Worm (Caenorhabditis elegans) whole organism, early embryonic: ENCODE data around the gene gly-3.

Experiments
- B0310.2 ChIP-seq: sonication (generic microtip); optimal IDR thresholded peaks from 2 replicates; lab custom pipeline; 2016; ENCODE audit warnings: mild to moderate bottlenecking, missing genetic modification characterization, missing compliant biosample characterization
- F13C5.2 ChIP-seq: sonication (generic microtip); optimal IDR thresholded peaks from 2 replicates; lab custom pipeline; 2017; ENCODE audit warnings: mild to moderate bottlenecking, missing genetic modification characterization, inconsistent platforms, missing compliant biosample characterization
- aly-1 ChIP-seq: sonication (generic microtip); optimal IDR thresholded peaks from 2 replicates; lab custom pipeline; 2016; ENCODE audit warnings: missing genetic modification characterization, missing compliant biosample characterization
- ama-1 ChIP-seq: fragments of 150-350 bp; optimal IDR thresholded peaks from 2 replicates; lab custom pipeline; 2014
- ceh-13 ChIP-seq: fragments of 200-800 bp; sonication (Bioruptor generic); optimal IDR thresholded peaks from 2 replicates; lab custom pipeline; 2018; ENCODE audit warnings: mild to moderate bottlenecking, missing genetic modification characterization, missing compliant biosample characterization
- ceh-36 ChIP-seq: sonication (generic microtip); optimal IDR thresholded peaks from 2 replicates; lab custom pipeline; 2016; ENCODE audit warnings: missing genetic modification characterization, inconsistent platforms, missing compliant biosample characterization
- ets-7 ChIP-seq: sonication (generic microtip); optimal IDR thresholded peaks from 2 replicates; lab custom pipeline; 2016; ENCODE audit warnings: missing genotype, missing genetic modification characterization, missing compliant biosample characterization
- flt-1 ChIP-seq: fragments of 200-800 bp; sonication (Bioruptor generic); IDR thresholded peaks from 2 replicates; pipeline ENCODE4 v1.3.6; 2022; ENCODE audit warnings: missing genetic modification characterization, missing compliant biosample characterization
- hmbx-1 ChIP-seq: sonication (generic microtip); optimal IDR thresholded peaks from 2 replicates; lab custom pipeline; 2016; ENCODE audit warnings: mild to moderate bottlenecking, missing genetic modification characterization, missing compliant biosample characterization
- hmg-4 ChIP-seq: fragments of 200-800 bp; sonication (Bioruptor generic); optimal IDR thresholded peaks from 2 replicates; lab custom pipeline; 2018; ENCODE audit warnings: mild to moderate bottlenecking, missing genetic modification characterization, missing compliant biosample characterization
- hnd-1 ChIP-seq: sonication (generic microtip); optimal IDR thresholded peaks from 2 replicates; lab custom pipeline; 2016; ENCODE audit warnings: missing genetic modification characterization, missing compliant biosample characterization
- pes-1 ChIP-seq: fragments of 200-800 bp; sonication (Bioruptor generic); IDR thresholded peaks from 2 replicates; pipeline ENCODE4 v1.3.6; 2022; ENCODE audit warnings: missing genetic modification reagents, missing genetic modification characterization, missing compliant biosample characterization
- scrt-1 ChIP-seq: fragments of 200-800 bp; sonication (Bioruptor generic); IDR thresholded peaks from 2 replicates; pipeline ENCODE4 v1.3.6; 2022; ENCODE audit warnings: missing genetic modification characterization, missing compliant biosample characterization
- sea-1 ChIP-seq: fragments of 200-800 bp; sonication (Bioruptor generic); conservative IDR thresholded peaks from 2 replicates; pipeline ENCODE4 v1.3.6; 2022; ENCODE audit warnings: missing genetic modification characterization, missing compliant biosample characterization
- tbx-11 ChIP-seq: fragments of 200-800 bp; sonication (Bioruptor generic); IDR thresholded peaks from 2 replicates; pipeline ENCODE4 v1.3.6; 2022; ENCODE audit warnings: missing genetic modification characterization, missing compliant biosample characterization
- tbx-37 ChIP-seq: fragments of 200-800 bp; sonication (Bioruptor generic); conservative IDR thresholded peaks from 2 replicates; pipeline ENCODE4 v1.3.6; 2022; ENCODE audit warnings: missing genetic modification reagents, missing genetic modification characterization, missing compliant biosample characterization
- tra-4 ChIP-seq: sonication (generic microtip); optimal IDR thresholded peaks from 2 replicates; lab custom pipeline; 2017; ENCODE audit warnings: missing genetic modification characterization, missing compliant biosample characterization

Gene gly-3

ce11 chrIII:7913488-7913887 is 4.1 kb downstream of the gly-3 start, which contains the start of gene ZK688.12:
Gene ZK688.12 (minus strand): TSS chrIII:7913588.
- TF ChIP-seq F13C5.2 (tag; lab: Kevin White, UChicago) = no peak
- TF ChIP-seq pes-1 (GFP tag; lab: Robert Waterston, UW) = no peak
- TF ChIP-seq tbx-37 (GFP tag; lab: Robert Waterston, UW) = no peak
- TF ChIP-seq ceh-36 = no peak
- no peak for TF ChIP-seq tra-4
- TF ChIP-seq aly-1 (tag; lab: Kevin White, UChicago) = no peak
- TF ChIP-seq ceh-13 (GFP tag; lab: Kevin White, UChicago) = no peak
- TF ChIP-seq scrt-1 (GFP tag; lab: Robert Waterston, UW) = no peak
- TF ChIP-seq hnd-1 = no peak
- no peak for TF ChIP-seq sea-1 (GFP tag; lab: Robert Waterston, UW)
- TF ChIP-seq B0310.2 (tag; lab: Kevin White, UChicago) = no peak
- TF ChIP-seq ets-7 (tag; lab: Kevin White, UChicago) = no peak
- TF ChIP-seq tbx-11 (GFP tag; lab: Robert Waterston, UW) = no peak
- no peak for TF ChIP-seq flt-1
- no peak for TF ChIP-seq hmbx-1 (tag; lab: Kevin White, UChicago)
- no peak for TF ChIP-seq hmg-4 (GFP tag; lab: Kevin White, UChicago)
- no peak for TF ChIP-seq ama-1 (lab: Kevin White, UChicago)

ce11 chrIII:7911621-7912020 is 5.9 kb downstream of the gly-3 start, which contains the start of gene ZK688.7:
Gene ZK688.7 (minus strand): TSS chrIII:7911634.
- TF ChIP-seq ceh-13 (GFP tag; lab: Kevin White, UChicago) = no peak
- TF ChIP-seq F13C5.2 (tag; lab: Kevin White, UChicago) = no peak
- TF ChIP-seq B0310.2 (tag; lab: Kevin White, UChicago) = no peak
- TF ChIP-seq tbx-11 (GFP tag; lab: Robert Waterston, UW) = no peak

ce11 chrIII:7909263-7909662 is 8.3 kb downstream of the gly-3 start, which contains the start of gene ZK688.1:
Gene ZK688.1 (plus strand): TSS chrIII:7909563.
- TF ChIP-seq aly-1 (tag; lab: Kevin White, UChicago) = no peak
- no peak for TF ChIP-seq hmg-4 (GFP tag; lab: Kevin White, UChicago)
- TF ChIP-seq ets-7 (tag; lab: Kevin White, UChicago) = no peak
- no peak for TF ChIP-seq sea-1 (GFP tag; lab: Robert Waterston, UW)

ce11 chrIII:7907515-7907914 is 10.1 kb downstream of the gly-3 start, which contains the start of gene pcp-5:
Gene pcp-5 (minus strand): TSS chrIII:7907615.
- TF ChIP-seq hmg-4 (GFP tag; lab: Kevin White, UChicago) (no peak), hnd-1 (no peak), tbx-11 (GFP tag; lab: Robert Waterston, UW) (no peak), ceh-13 (GFP tag; lab: Kevin White, UChicago) (no peak)

ce11 chrIII:7903427-7903826 is 14.1 kb downstream of the gly-3 start:
- TF ChIP-seq flt-1 (no peak), hnd-1 (no peak), B0310.2 (tag; lab: Kevin White, UChicago) (no peak), ceh-36 (no peak), tbx-11 (GFP tag; lab: Robert Waterston, UW) (no peak), sea-1 (GFP tag; lab: Robert Waterston, UW) (no peak), pes-1 (GFP tag; lab: Robert Waterston, UW) (no peak), ceh-13 (GFP tag; lab: Kevin White, UChicago) (no peak), aly-1 (tag; lab: Kevin White, UChicago) (no peak), tbx-37 (GFP tag; lab: Robert Waterston, UW) (no peak), hmg-4 (GFP tag; lab: Kevin White, UChicago) (no peak), hmbx-1 (tag; lab: Kevin White, UChicago) (no peak), ets-7 (tag; lab: Kevin White, UChicago) (no peak), tra-4 (no peak), F13C5.2 (tag; lab: Kevin White, UChicago) (no peak), scrt-1 (GFP tag; lab: Robert Waterston, UW) (no peak), ama-1 (lab: Kevin White, UChicago) (no peak)

ce11 chrIII:7900733-7901132 is 16.8 kb downstream of the gly-3 start, which contains the start of gene best-24:
Gene best-24 (plus strand): TSS chrIII:7901033.
- TF ChIP-seq B0310.2 (tag; lab: Kevin White, UChicago) = no peak
- no peak for TF ChIP-seq pes-1 (GFP tag; lab: Robert Waterston, UW)
- no peak for TF ChIP-seq scrt-1 (GFP tag; lab: Robert Waterston, UW)
- TF ChIP-seq sea-1 (GFP tag; lab: Robert Waterston, UW) = no peak
- TF ChIP-seq tbx-37 (GFP tag; lab: Robert Waterston, UW) = no peak
- no peak for TF ChIP-seq tra-4
- TF ChIP-seq flt-1 = no peak
- TF ChIP-seq ceh-13 (GFP tag; lab: Kevin White, UChicago) = no peak
- TF ChIP-seq aly-1 (tag; lab: Kevin White, UChicago) = no peak
- TF ChIP-seq F13C5.2 (tag; lab: Kevin White, UChicago) = no peak
- no peak for TF ChIP-seq ceh-36
- TF ChIP-seq hmbx-1 (tag; lab: Kevin White, UChicago) = no peak
- no peak for TF ChIP-seq hnd-1
- no peak for TF ChIP-seq hmg-4 (GFP tag; lab: Kevin White, UChicago)
- no peak for TF ChIP-seq ets-7 (tag; lab: Kevin White, UChicago)
- no peak for TF ChIP-seq tbx-11 (GFP tag; lab: Robert Waterston, UW)
- no peak for TF ChIP-seq ama-1 (lab: Kevin White, UChicago)

ce11 chrIII:7897733-7898132 is 19.8 kb downstream of the gly-3 start:
- TF ChIP-seq scrt-1 (GFP tag; lab: Robert Waterston, UW) = no peak
- no peak for TF ChIP-seq F13C5.2 (tag; lab: Kevin White, UChicago)
- no peak for TF ChIP-seq sea-1 (GFP tag; lab: Robert Waterston, UW)
- no peak for TF ChIP-seq aly-1 (tag; lab: Kevin White, UChicago)
- TF ChIP-seq flt-1 = no peak
- TF ChIP-seq pes-1 (GFP tag; lab: Robert Waterston, UW) = no peak
- no peak for TF ChIP-seq ceh-13 (GFP tag; lab: Kevin White, UChicago)
- TF ChIP-seq hnd-1 = no peak
- TF ChIP-seq tbx-37 (GFP tag; lab: Robert Waterston, UW) = no peak
- no peak for TF ChIP-seq tbx-11 (GFP tag; lab: Robert Waterston, UW)
- no peak for TF ChIP-seq tra-4
- TF ChIP-seq ama-1 (lab: Kevin White, UChicago) = no peak
- no peak for TF ChIP-seq B0310.2 (tag; lab: Kevin White, UChicago)
- TF ChIP-seq hmbx-1 (tag; lab: Kevin White, UChicago) = no peak
- TF ChIP-seq ceh-36 = no peak
- no peak for TF ChIP-seq ets-7 (tag; lab: Kevin White, UChicago)
